Worm (Caenorhabditis elegans) whole organism, midembryonic: ENCODE results near the gene Y69E1A.3.

Source experiments
- T22C8.4 ChIP-seq: fragments of 200-800 bp; sonication (Bioruptor generic); IDR thresholded peaks from 2 replicates; pipeline ENCODE4 v1.3.6; 2022; ENCODE audit warnings: missing genetic modification characterization, missing compliant biosample characterization
- klf-2 ChIP-seq: fragments of 200-800 bp; sonication (Bioruptor generic); conservative IDR thresholded peaks from 2 replicates; pipeline ENCODE4 v1.3.6; 2022; ENCODE audit warnings: missing genetic modification reagents, missing genetic modification characterization, missing compliant biosample characterization
- med-1 ChIP-seq: sonication (generic microtip); optimal IDR thresholded peaks from 2 replicates; lab custom pipeline; 2017; ENCODE audit warnings: missing genetic modification characterization, mild to moderate bottlenecking, missing compliant biosample characterization, antibody characterized with exemption, missing genetic modification reagents; ENCODE audit not compliant: insufficient read depth
- tab-1 ChIP-seq: fragments of 200-800 bp; sonication (Bioruptor generic); IDR thresholded peaks from 2 replicates; pipeline ENCODE4 v1.3.6; 2022; ENCODE audit warnings: missing genetic modification characterization, missing compliant biosample characterization
- ztf-23 ChIP-seq: fragments of 200-800 bp; sonication (Bioruptor generic); IDR thresholded peaks from 2 replicates; pipeline ENCODE4 v1.3.6; 2022; ENCODE audit warnings: missing genetic modification reagents, missing genetic modification characterization, missing compliant biosample characterization

DNA sequence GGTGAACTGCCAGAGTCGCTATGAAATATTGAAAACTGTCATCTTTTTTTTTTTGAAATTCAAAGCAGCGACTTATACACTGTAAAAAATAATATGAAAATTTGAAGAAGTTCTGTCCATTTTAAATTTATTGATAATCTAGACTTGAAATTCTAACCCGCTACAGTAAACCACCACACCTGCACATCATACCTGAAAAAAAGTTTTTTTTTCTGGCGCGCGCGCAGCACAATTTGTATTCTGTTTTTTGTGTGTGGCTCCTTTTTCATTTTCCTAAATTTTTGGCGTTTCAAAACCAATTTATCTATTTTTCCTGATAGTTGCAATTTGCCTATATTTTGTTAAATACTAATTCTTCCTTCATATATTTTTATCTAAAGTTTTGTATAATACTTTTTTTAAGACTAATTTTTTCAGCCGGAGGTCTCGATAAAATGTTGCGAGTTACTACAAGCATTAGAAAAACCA lies 33.5 kb downstream of the Y69E1A.3 start, which contains the start of gene cyb-2.1:
- TF ChIP-seq tab-1 (no peak), med-1 (GFP tag; lab: Kevin White, UChicago) (no peak), klf-2 (GFP tag; lab: Robert Waterston, UW) (no peak), T22C8.4 (no peak), ztf-23 (GFP tag; lab: Robert Waterston, UW) (no peak)
